Fruit fly (Drosophila melanogaster): ENCODE results near the gene Nepl17.

DNA sequence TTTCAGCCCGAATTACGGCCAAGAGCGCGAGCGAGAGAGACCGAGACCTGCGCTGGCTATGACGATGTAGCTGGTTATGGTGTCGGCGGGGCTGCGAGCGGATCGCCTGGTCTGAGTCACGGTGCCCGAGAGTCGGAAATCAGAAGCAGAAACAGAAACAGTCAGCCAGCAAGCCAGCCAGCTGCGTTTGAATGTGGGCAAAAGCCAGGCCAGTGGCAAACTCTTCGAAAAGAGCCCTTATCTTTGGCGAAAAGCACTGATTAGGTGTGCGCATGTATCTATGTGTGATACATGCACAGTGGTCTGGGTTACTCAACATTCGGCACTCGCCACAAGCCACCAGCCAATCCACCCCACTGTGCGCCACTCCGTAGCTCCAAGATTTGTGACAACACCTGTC lies 41.5 kb upstream of the Nepl17 start:
- TF ChIP-seq Crg-1 (GFP tag; optimal IDR thresholded peaks at IDR 0.05) (no peak), Clk (GFP tag; optimal IDR thresholded peaks at IDR 0.05) (no peak), CG7101 (tag; optimal IDR thresholded peaks at IDR 0.05) (no peak), CG33017 (tag; optimal IDR thresholded peaks at IDR 0.05) (no peak), tj (GFP tag; optimal IDR thresholded peaks at IDR 0.05) (no peak), toe (GFP tag; optimal IDR thresholded peaks at IDR 0.05) (no peak), bab1 (GFP tag; optimal IDR thresholded peaks at IDR 0.05) (no peak), kay (GFP tag; ENCODE audit: borderline replicate concordance) (peak; percentile 96), cic (GFP tag; optimal IDR thresholded peaks at IDR 0.05) (peak; percentile 37), CG12768 (GFP tag; optimal IDR thresholded peaks at IDR 0.05) (peak; percentile 45), CG14711 (tag; optimal IDR thresholded peaks at IDR 0.05) (no peak), CG11617 (GFP tag; optimal IDR thresholded peaks at IDR 0.05) (no peak)

All from whole organism, adult.